Worm (Caenorhabditis elegans) whole organism, young adult: ENCODE data around the gene B0454.5.

Experiments used
- F37B4.10 ChIP-seq: fragments of 200-800 bp; sonication (Bioruptor generic); IDR thresholded peaks from 2 replicates; pipeline ENCODE4 v1.3.6; 2022; ENCODE audit warnings: missing genetic modification characterization, missing compliant biosample characterization
- ama-1 ChIP-seq, 3 experiments: fragments of 150-350 bp in 1 of 3; sonication (generic microtip) in 2 of 3; optimal IDR thresholded peaks; 2 replicates each; lab custom pipeline; 2014 to 2018; ENCODE audit warnings: missing biosample characterization in 2 of 3, missing genetic modification characterization in 2 of 3, missing genetic modification reagents in 2 of 3
- ceh-40 ChIP-seq: fragments of 200-800 bp; sonication (Bioruptor generic); IDR thresholded peaks from 2 replicates; pipeline ENCODE4 v1.3.6; 2022; ENCODE audit warnings: missing genetic modification characterization, missing compliant biosample characterization
- mxl-1 ChIP-seq: sonication (generic microtip); optimal IDR thresholded peaks from 2 replicates; lab custom pipeline; 2016; ENCODE audit warnings: missing genetic modification characterization, missing compliant biosample characterization
- pha-4 ChIP-seq: fragments of 150-350 bp; sonication (generic microtip); optimal IDR thresholded peaks from 2 replicates; lab custom pipeline; 2014; ENCODE audit warnings: missing biosample characterization, missing genetic modification reagents, missing genetic modification characterization

DNA sequence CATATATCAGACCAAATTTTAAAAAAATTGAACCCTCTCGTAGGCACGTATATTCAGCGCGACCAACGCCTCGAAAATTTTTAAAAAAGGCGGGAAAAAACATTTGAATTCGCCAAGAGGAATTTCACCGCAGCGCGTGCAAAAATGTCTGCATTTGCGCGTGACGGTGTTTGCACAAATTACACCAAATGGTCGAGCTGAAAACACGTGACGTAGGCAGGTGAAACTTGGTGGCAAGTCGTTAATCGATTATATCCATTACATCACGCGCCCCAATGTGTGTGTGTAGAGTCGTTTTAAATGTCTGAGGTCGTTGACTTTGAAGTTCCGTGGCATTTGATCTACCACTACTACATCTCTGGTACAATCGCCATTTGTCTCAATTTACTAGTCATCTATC, 12.0 kb downstream of the B0454.5 start, which contains the start of gene sri-31:
- no peak for TF ChIP-seq ama-1 (optimal IDR thresholded peaks at IDR 0.05; lab: Kevin White, UChicago)
- no peak for TF ChIP-seq ama-1 (GFP tag; optimal IDR thresholded peaks at IDR 0.05; lab: Kevin White, UChicago)
- no peak for TF ChIP-seq mxl-1 (tag; lab: Kevin White, UChicago)
- no peak for TF ChIP-seq F37B4.10 (GFP tag; lab: Robert Waterston, UW)
- TF ChIP-seq ceh-40 (GFP tag; lab: Robert Waterston, UW) = no peak
- no peak for TF ChIP-seq pha-4 (tag; lab: Kevin White, UChicago)
